Worm (Caenorhabditis elegans) whole organism, late embryonic: Measurements from ENCODE around the gene nlp-14.

Source experiments
- hlh-6 ChIP-seq: sonication (generic microtip); optimal IDR thresholded peaks from 2 replicates; lab custom pipeline; 2016; ENCODE audit warnings: missing genotype, missing genetic modification characterization, missing compliant biosample characterization
- nfya-1 ChIP-seq: sonication (generic microtip); optimal IDR thresholded peaks from 2 replicates; lab custom pipeline; 2017; ENCODE audit warnings: missing genetic modification characterization, mild to moderate bottlenecking, missing compliant biosample characterization, antibody characterized with exemption, moderate library complexity
- nhr-11 ChIP-seq: fragments of 150-350 bp; optimal IDR thresholded peaks from 2 replicates; lab custom pipeline; 2014; ENCODE audit warnings: missing biosample characterization, missing genetic modification characterization
- sdc-2 ChIP-seq: sonication (generic microtip); optimal IDR thresholded peaks from 2 replicates; lab custom pipeline; 2016; ENCODE audit warnings: missing genotype, missing genetic modification characterization, missing compliant biosample characterization
- zip-5 ChIP-seq: sonication (generic microtip); optimal IDR thresholded peaks from 2 replicates; lab custom pipeline; 2016; ENCODE audit warnings: missing genetic modification characterization, missing compliant biosample characterization

DNA sequence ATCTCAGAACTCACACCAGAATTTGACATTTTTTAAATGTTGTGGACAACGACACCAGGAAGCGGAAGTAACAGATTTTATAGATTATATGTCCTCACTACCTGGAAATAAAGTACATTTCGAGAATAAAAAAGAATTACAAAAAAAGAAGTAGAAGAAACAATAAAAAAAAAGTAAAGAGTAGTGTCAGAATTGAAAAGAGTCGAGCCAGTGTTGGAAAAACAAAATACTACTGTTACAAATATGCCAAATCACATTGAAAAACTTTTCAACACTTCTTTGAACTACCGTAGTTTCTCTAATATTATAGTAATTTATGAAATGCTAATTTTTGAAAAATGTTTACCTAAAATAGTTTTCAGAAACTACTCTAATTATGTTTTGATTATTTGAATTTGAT, 44.5 kb downstream of the nlp-14 start, which contains the start of gene C06E2.1:
- TF ChIP-seq hlh-6 (tag; lab: Kevin White, UChicago) (no peak), nfya-1 (tag; lab: Kevin White, UChicago) (no peak), zip-5 (tag; lab: Kevin White, UChicago) (no peak), nhr-11 (no peak), sdc-2 (tag; lab: Kevin White, UChicago) (no peak)
